Worm (Caenorhabditis elegans): Measurements from ENCODE around the gene rpoa-49.

- TF ChIP-seq nhr-77 (tag; optimal IDR thresholded peaks at IDR 0.05), result no peak
- TF ChIP-seq F13H6.1 (tag; optimal IDR thresholded peaks at IDR 0.05), result no peak
- no peak for TF ChIP-seq ztf-11 (tag; optimal IDR thresholded peaks at IDR 0.05)
- TF ChIP-seq snpc-4 (tag; optimal IDR thresholded peaks at IDR 0.05), result no peak
- TF ChIP-seq nhr-6 (tag; optimal IDR thresholded peaks at IDR 0.05), result no peak
- no peak for TF ChIP-seq egl-27 (tag; optimal IDR thresholded peaks at IDR 0.05)
- TF ChIP-seq mdl-1 (tag; optimal IDR thresholded peaks at IDR 0.05), result no peak
- TF ChIP-seq mab-5 (tag; optimal IDR thresholded peaks at IDR 0.05), result no peak
- no peak for TF ChIP-seq lsy-2 (tag; optimal IDR thresholded peaks at IDR 0.05)
Observed at ce11 chrII:68757-69156, 23.9 kb downstream of the rpoa-49 start.
